Fruit fly (Drosophila melanogaster) whole organism, pupa: ENCODE data around the gene CG46460.

Source experiments
- CG13204 ChIP-seq: fragments of 200-800 bp; sonication (Bioruptor generic); optimal IDR thresholded peaks from 2 replicates; lab custom pipeline; 2018; ENCODE audit warnings: missing biosample characterization, mild to moderate bottlenecking, missing genetic modification characterization, moderate library complexity
- CG14655 ChIP-seq: fragments of 200-800 bp; sonication (Bioruptor generic); optimal IDR thresholded peaks from 3 replicates; lab custom pipeline; 2017; ENCODE audit warnings: mild to moderate bottlenecking, missing biosample characterization, missing genetic modification reagents, missing genetic modification characterization
- CG15710 ChIP-seq: fragments of 200-800 bp; sonication (Bioruptor generic); optimal IDR thresholded peaks from 2 replicates; lab custom pipeline; 2018; ENCODE audit warnings: missing biosample characterization, mild to moderate bottlenecking, missing genetic modification characterization, moderate library complexity
- CG4496 ChIP-seq: fragments of 200-800 bp; sonication (Bioruptor generic); IDR thresholded peaks from 3 replicates; pipeline ENCODE4 v1.3.6; 2022; ENCODE audit warnings: missing biosample characterization, missing genetic modification characterization
- CG8159 ChIP-seq: fragments of 200-800 bp; sonication (Bioruptor generic); optimal IDR thresholded peaks from 3 replicates; lab custom pipeline; 2018; ENCODE audit warnings: missing biosample characterization, mild to moderate bottlenecking, missing genetic modification characterization, moderate library complexity
- EcR ChIP-seq: fragments of 200-800 bp; sonication (Bioruptor generic); optimal IDR thresholded peaks from 3 replicates; lab custom pipeline; 2019; ENCODE audit warnings: missing biosample characterization, missing genetic modification characterization, mild to moderate bottlenecking, moderate library complexity, missing genetic modification reagents
- Ets98B ChIP-seq: fragments of 200-800 bp; sonication (Bioruptor generic); IDR thresholded peaks from 2 replicates; pipeline ENCODE4 v1.3.6; 2022; ENCODE audit warnings: missing biosample characterization, missing genetic modification characterization
- Pif1B ChIP-seq: fragments of 200-800 bp; sonication (Bioruptor generic); optimal IDR thresholded peaks from 3 replicates; lab custom pipeline; 2016; ENCODE audit warnings: missing biosample characterization, missing genetic modification characterization
- fd96Ca ChIP-seq: fragments of 200-800 bp; sonication (Bioruptor generic); IDR thresholded peaks from 3 replicates; pipeline ENCODE4 v1.3.6; 2022; ENCODE audit warnings: missing biosample characterization, missing genetic modification characterization
- gl ChIP-seq: fragments of 200-800 bp; sonication (Bioruptor generic); optimal IDR thresholded peaks from 2 replicates; lab custom pipeline; 2018; ENCODE audit warnings: missing biosample characterization, mild to moderate bottlenecking, missing genetic modification characterization
- rn ChIP-seq: fragments of 200-800 bp; sonication (Bioruptor generic); IDR thresholded peaks from 2 replicates; pipeline ENCODE4 v1.3.6; 2022; ENCODE audit warnings: missing biosample characterization, missing genetic modification characterization

CG46460 gene

dm6 chr3L:4177981-4178562 is 49.0 kb downstream of the CG46460 start, which contains the start of gene Teh4:
Gene Teh4 (minus strand): TSS chr3L:4178270.
- TF ChIP-seq CG4496 (GFP tag; lab: Robert Waterston, UW) = peak; percentile 51; the same call in 2 of the 3 replicates
- no peak for TF ChIP-seq CG15710
- no peak for TF ChIP-seq gl (tag; lab: Kevin White, UChicago)
- no peak for TF ChIP-seq EcR (GFP tag; lab: Kevin White, UChicago)
- no peak for TF ChIP-seq rn (GFP tag; lab: Robert Waterston, UW)
- TF ChIP-seq CG14655 = peak; percentile 62
- no peak for TF ChIP-seq fd96Ca (GFP tag; lab: Robert Waterston, UW)
- no peak for TF ChIP-seq Pif1B (GFP tag; lab: Kevin White, UChicago)
- no peak for TF ChIP-seq CG13204 (GFP tag; lab: Kevin White, UChicago)
- TF ChIP-seq CG8159 (tag; lab: Kevin White, UChicago) = peak; percentile 47
- TF ChIP-seq Ets98B (GFP tag; lab: Robert Waterston, UW) = no peak
- TF ChIP-seq, all 21 proteins: peak for 3
